Worm (Caenorhabditis elegans) whole organism, L4 larva: ENCODE measurements around the gene cnt-2.
A peak's percentile ranks its signal among the peaks of the same experiment; 100 is the strongest.

Experiments used
- T20F7.1 ChIP-seq: fragments of 200-800 bp; sonication (Bioruptor generic); optimal IDR thresholded peaks from 2 replicates; lab custom pipeline; 2018; ENCODE audit warnings: mild to moderate bottlenecking, missing genetic modification characterization, missing compliant biosample characterization
- T26A8.4 ChIP-seq: fragments of 200-800 bp; sonication (Bioruptor generic); IDR thresholded peaks from 2 replicates; pipeline ENCODE4 v1.3.6; 2022; ENCODE audit warnings: missing genetic modification characterization, missing compliant biosample characterization
- Y48G9A.11 ChIP-seq: fragments of 200-800 bp; sonication (Bioruptor generic); IDR thresholded peaks from 2 replicates; pipeline ENCODE4 v1.3.6; 2022; ENCODE audit warnings: missing genetic modification reagents, missing genetic modification characterization, missing compliant biosample characterization
- ZK337.2 ChIP-seq: fragments of 200-800 bp; sonication (Bioruptor generic); IDR thresholded peaks from 2 replicates; pipeline ENCODE4 v1.3.6; 2022; ENCODE audit warnings: missing genetic modification reagents, missing genetic modification characterization, missing compliant biosample characterization
- ZK546.5 ChIP-seq, 2 experiments: sonication (generic microtip); optimal IDR thresholded peaks; 2 replicates each; lab custom pipeline; 2017; ENCODE audit warnings: missing biosample characterization in 2 of 2, missing genetic modification characterization in 2 of 2
- aha-1 ChIP-seq: fragments of 150-350 bp; peaks from one replicate; lab custom pipeline; 2014; ENCODE audit warnings: missing biosample characterization, missing genetic modification characterization
- ctbp-1 ChIP-seq: fragments of 200-800 bp; sonication (Bioruptor generic); IDR thresholded peaks from 2 replicates; pipeline ENCODE4 v1.3.6; 2022; ENCODE audit warnings: missing genetic modification reagents, missing genetic modification characterization, missing compliant biosample characterization
- daf-12 ChIP-seq: fragments of 150-350 bp; optimal IDR thresholded peaks from 2 replicates; lab custom pipeline; 2014; ENCODE audit warnings: missing biosample characterization, missing genetic modification reagents, missing genetic modification characterization
- daf-16 ChIP-seq, 3 experiments: sonication (generic microtip); optimal IDR thresholded peaks; 2 replicates each; lab custom pipeline; 2016 to 2017; ENCODE audit warnings: missing genetic modification characterization in 3 of 3, missing genetic modification reagents in 3 of 3, mild to moderate bottlenecking in 2 of 3, missing compliant biosample characterization in 2 of 3, missing biosample characterization in 1 of 3, moderate library complexity in 1 of 3
- daf-19 ChIP-seq: fragments of 200-800 bp; sonication (Bioruptor generic); conservative IDR thresholded peaks from 2 replicates; pipeline ENCODE4 v1.3.6; 2022; ENCODE audit warnings: missing genetic modification characterization, missing compliant biosample characterization
- dmd-6 ChIP-seq: fragments of 200-800 bp; sonication (Bioruptor generic); IDR thresholded peaks from 2 replicates; pipeline ENCODE4 v1.3.6; 2022; ENCODE audit warnings: missing genetic modification reagents, missing genetic modification characterization, missing compliant biosample characterization
- dmd-9 ChIP-seq: fragments of 200-800 bp; sonication (Bioruptor generic); IDR thresholded peaks from 2 replicates; pipeline ENCODE4 v1.3.6; 2022; ENCODE audit warnings: missing genetic modification reagents, missing genetic modification characterization, missing compliant biosample characterization
- dpl-1 ChIP-seq: fragments of 150-350 bp; optimal IDR thresholded peaks from 2 replicates; lab custom pipeline; 2014; ENCODE audit warnings: missing biosample characterization, missing genetic modification reagents, missing genetic modification characterization
- egl-43 ChIP-seq: fragments of 200-800 bp; sonication (Bioruptor generic); IDR thresholded peaks from 2 replicates; pipeline ENCODE4 v1.3.6; 2022; ENCODE audit warnings: missing genetic modification reagents, missing genetic modification characterization, missing compliant biosample characterization
- fkh-10 ChIP-seq: fragments of 150-350 bp; optimal IDR thresholded peaks from 2 replicates; lab custom pipeline; 2014; ENCODE audit warnings: missing biosample characterization, missing genetic modification reagents, missing genetic modification characterization
- hlh-11 ChIP-seq: fragments of 200-800 bp; sonication (Bioruptor generic); optimal IDR thresholded peaks from 2 replicates; lab custom pipeline; 2018; ENCODE audit warnings: mild to moderate bottlenecking, missing genetic modification characterization, missing compliant biosample characterization
- hmg-1.1 ChIP-seq: fragments of 200-800 bp; sonication (Bioruptor generic); IDR thresholded peaks from 2 replicates; pipeline ENCODE4 v1.3.6; 2022; ENCODE audit warnings: missing genetic modification reagents, missing genetic modification characterization, missing compliant biosample characterization
- jun-1 ChIP-seq: fragments of 150-350 bp; optimal IDR thresholded peaks from 2 replicates; lab custom pipeline; 2014; ENCODE audit warnings: missing biosample characterization, missing genetic modification reagents, missing genetic modification characterization
- lin-1 ChIP-seq: fragments of 200-800 bp; sonication (Bioruptor generic); IDR thresholded peaks from 2 replicates; pipeline ENCODE4 v1.3.6; 2022; ENCODE audit warnings: missing genetic modification reagents, missing genetic modification characterization, missing compliant biosample characterization
- lin-15B ChIP-seq: fragments of 150-350 bp; sonication (generic microtip); optimal IDR thresholded peaks from 3 replicates; lab custom pipeline; 2014; ENCODE audit warnings: missing biosample characterization, missing genetic modification characterization
- lin-29 ChIP-seq: fragments of 200-800 bp; sonication (Bioruptor generic); IDR thresholded peaks from 2 replicates; pipeline ENCODE4 v1.3.6; 2022; ENCODE audit warnings: missing genetic modification reagents, missing genetic modification characterization, missing compliant biosample characterization
- lin-38 ChIP-seq: fragments of 200-800 bp; sonication (Bioruptor generic); IDR thresholded peaks from 2 replicates; pipeline ENCODE4 v1.3.6; 2022; ENCODE audit warnings: missing genetic modification reagents, missing genetic modification characterization, missing compliant biosample characterization
- lin-39 ChIP-seq: fragments of 150-350 bp; optimal IDR thresholded peaks from 2 replicates; lab custom pipeline; 2014; ENCODE audit warnings: missing biosample characterization, missing genetic modification reagents, missing genetic modification characterization
- lsy-2 ChIP-seq, 2 experiments: fragments of 150-350 bp in 1 of 2; sonication (generic microtip) in 1 of 2; optimal IDR thresholded peaks; 2 replicates each; lab custom pipeline; 2014 to 2017; ENCODE audit warnings: missing biosample characterization in 2 of 2, missing genetic modification characterization in 2 of 2
- mdl-1 ChIP-seq, 2 experiments: fragments of 150-350 bp in 1 of 2; sonication (generic microtip) in 1 of 2; optimal IDR thresholded peaks; 2 replicates each; lab custom pipeline; 2014 to 2017; ENCODE audit warnings: missing biosample characterization in 2 of 2, missing genetic modification characterization in 2 of 2
- mep-1 ChIP-seq: fragments of 150-350 bp; sonication (generic microtip); optimal IDR thresholded peaks from 3 replicates; lab custom pipeline; 2014; ENCODE audit warnings: missing biosample characterization, missing genetic modification characterization
- mxl-2 ChIP-seq: fragments of 200-800 bp; sonication (Bioruptor generic); conservative IDR thresholded peaks from 2 replicates; pipeline ENCODE4 v1.3.6; 2022; ENCODE audit warnings: missing genetic modification reagents, missing genetic modification characterization, missing compliant biosample characterization
- nhr-10 ChIP-seq: fragments of 150-350 bp; optimal IDR thresholded peaks from 2 replicates; lab custom pipeline; 2014; ENCODE audit warnings: missing biosample characterization, missing genetic modification characterization
- nhr-11 ChIP-seq: fragments of 150-350 bp; optimal IDR thresholded peaks from 2 replicates; lab custom pipeline; 2014; ENCODE audit warnings: missing biosample characterization, missing genetic modification characterization
- nhr-237 ChIP-seq: sonication (generic microtip); optimal IDR thresholded peaks from 2 replicates; lab custom pipeline; 2017; ENCODE audit warnings: missing biosample characterization, missing genetic modification characterization
- nhr-41 ChIP-seq: fragments of 200-800 bp; sonication (Bioruptor generic); IDR thresholded peaks from 2 replicates; pipeline ENCODE4 v1.3.6; 2022; ENCODE audit warnings: missing genetic modification reagents, missing genetic modification characterization, missing compliant biosample characterization
- nhr-76 ChIP-seq: fragments of 150-350 bp; optimal IDR thresholded peaks from 2 replicates; lab custom pipeline; 2014; ENCODE audit warnings: missing biosample characterization, missing genetic modification characterization
- php-3 ChIP-seq: fragments of 200-800 bp; sonication (Bioruptor generic); IDR thresholded peaks from 2 replicates; pipeline ENCODE4 v1.3.6; 2022; ENCODE audit warnings: missing genetic modification reagents, missing genetic modification characterization, missing compliant biosample characterization
- sdz-12 ChIP-seq: fragments of 200-800 bp; sonication (Bioruptor generic); optimal IDR thresholded peaks from 2 replicates; lab custom pipeline; 2018; ENCODE audit warnings: mild to moderate bottlenecking, missing genetic modification characterization, missing compliant biosample characterization
- set-16 ChIP-seq: fragments of 200-800 bp; sonication (Bioruptor generic); IDR thresholded peaks from 2 replicates; pipeline ENCODE4 v1.3.6; 2022; ENCODE audit warnings: missing genetic modification reagents, missing genetic modification characterization, missing compliant biosample characterization
- skn-1 ChIP-seq: fragments of 150-350 bp; optimal IDR thresholded peaks from 2 replicates; lab custom pipeline; 2014; ENCODE audit warnings: missing biosample characterization, missing genetic modification characterization
- tra-1 ChIP-seq: fragments of 200-800 bp; sonication (Bioruptor generic); IDR thresholded peaks from 2 replicates; pipeline ENCODE4 v1.3.6; 2022; ENCODE audit warnings: missing genetic modification reagents, missing genetic modification characterization, missing compliant biosample characterization
- unc-39 ChIP-seq: sonication (generic microtip); optimal IDR thresholded peaks from 2 replicates; lab custom pipeline; 2017; ENCODE audit warnings: missing biosample characterization, missing genetic modification characterization
- unc-62 ChIP-seq, 3 experiments: fragments of 150-350 bp in 1 of 3; sonication (generic microtip); optimal IDR thresholded peaks in 2 of 3; peaks in 1 of 3; 1 replicate in 1 of 3; 2 replicates in 2 of 3; lab custom pipeline; 2014 to 2017; ENCODE audit warnings: missing biosample characterization in 3 of 3, missing genetic modification characterization in 3 of 3, missing genetic modification reagents in 3 of 3, missing genotype in 1 of 3
- zip-2 ChIP-seq: fragments of 150-350 bp; optimal IDR thresholded peaks from 2 replicates; lab custom pipeline; 2014; ENCODE audit warnings: missing biosample characterization, missing genetic modification characterization
- ztf-11 ChIP-seq: fragments of 150-350 bp; optimal IDR thresholded peaks from 2 replicates; lab custom pipeline; 2014; ENCODE audit warnings: missing biosample characterization, missing genetic modification characterization

The cnt-2 gene

DNA sequence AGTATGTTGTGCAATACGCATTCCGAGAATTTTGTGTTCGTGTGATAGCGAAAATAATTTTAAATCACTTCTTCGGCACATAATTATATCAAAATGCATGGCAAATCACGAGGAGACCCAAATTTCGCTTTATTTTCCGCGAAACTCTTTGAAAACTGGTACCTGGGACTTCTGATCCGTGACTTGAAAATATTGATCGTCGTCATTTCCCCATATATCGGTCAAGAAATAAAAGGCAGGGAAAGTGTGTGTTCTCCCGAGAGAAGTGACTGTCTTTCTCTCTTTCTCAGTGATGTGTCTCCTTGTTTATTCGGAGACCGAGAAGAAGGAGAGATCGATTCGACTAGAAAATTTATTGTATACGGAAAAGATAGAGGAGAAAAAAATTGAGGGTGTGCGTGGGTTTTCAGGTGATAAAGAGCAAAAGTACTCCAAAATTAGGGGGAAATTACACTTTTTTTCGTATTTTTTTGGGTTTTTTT lies 56.4 kb downstream of the cnt-2 start, which contains the start of gene W09D10.5 (continued):
- TF ChIP-seq nhr-41 (GFP tag; lab: Robert Waterston, UW) (no peak), lin-1 (GFP tag; lab: Robert Waterston, UW) (0 out of 2 replicates have a peak, but pooled peaks have one; percentile 14), jun-1 (tag; lab: Kevin White, UChicago) (no peak)

DNA sequence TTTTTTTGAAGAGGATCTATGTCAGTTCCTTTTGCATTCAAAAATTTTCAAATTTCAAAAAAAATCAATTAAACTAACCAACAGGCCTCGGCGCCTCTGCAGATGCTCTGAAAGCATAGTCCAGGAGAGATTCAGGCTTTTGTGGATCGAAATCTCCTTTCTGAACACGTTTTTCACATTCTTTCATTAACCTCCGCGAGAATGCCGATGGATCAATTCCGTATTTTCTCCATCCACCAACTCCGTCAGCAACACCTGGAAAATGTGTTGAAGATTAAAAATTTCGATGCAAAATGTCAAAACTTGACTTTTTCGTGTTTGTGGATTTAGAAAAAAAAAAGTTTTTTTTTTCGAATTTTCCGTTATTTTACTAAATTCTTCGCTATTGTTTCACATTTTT lies 59.7 kb downstream of the cnt-2 start:
- TF ChIP-seq fkh-10 (GFP tag; lab: Kevin White, UChicago) (no peak), set-16 (GFP tag; lab: Robert Waterston, UW) (no peak), unc-39 (tag; lab: Kevin White, UChicago) (no peak), egl-43 (GFP tag; lab: Robert Waterston, UW) (peak; percentile 44; the same call in 1 of the 2 replicates), Y48G9A.11 (GFP tag; lab: Robert Waterston, UW) (no peak), T26A8.4 (GFP tag; lab: Robert Waterston, UW) (peak; percentile 29; the same call in 1 of the 2 replicates), dmd-6 (GFP tag; lab: Robert Waterston, UW) (0 out of 2 replicates have a peak, but pooled peaks have one; percentile 15), zip-2 (no peak), aha-1 (tag; lab: Kevin White, UChicago) (no peak), dpl-1 (GFP tag; lab: Kevin White, UChicago) (no peak), nhr-76 (tag; lab: Kevin White, UChicago) (no peak), dmd-9 (GFP tag; lab: Robert Waterston, UW) (0 out of 2 replicates have a peak, but pooled peaks have one; percentile 6), mdl-1 (tag; optimal IDR thresholded peaks at IDR 0.05; lab: Kevin White, UChicago) (no peak), php-3 (GFP tag; lab: Robert Waterston, UW) (no peak), lsy-2 (tag; optimal IDR thresholded peaks at IDR 0.05; lab: Kevin White, UChicago) (peak in 1 of 2 experiments; percentile 10), nhr-41 (GFP tag; lab: Robert Waterston, UW) (no peak), sdz-12 (GFP tag; lab: Kevin White, UChicago) (peak; percentile 68), unc-62 (GFP tag; optimal IDR thresholded peaks at IDR 0.05 in 1 of 2; lab: Kevin White, UChicago) (no peak), unc-62 (tag; optimal IDR thresholded peaks at IDR 0.05; lab: Kevin White, UChicago) (no peak), ctbp-1 (GFP tag; lab: Robert Waterston, UW) (0 out of 2 replicates have a peak, but pooled peaks have one; percentile 16), hmg-1.1 (GFP tag; lab: Robert Waterston, UW) (no peak)

DNA sequence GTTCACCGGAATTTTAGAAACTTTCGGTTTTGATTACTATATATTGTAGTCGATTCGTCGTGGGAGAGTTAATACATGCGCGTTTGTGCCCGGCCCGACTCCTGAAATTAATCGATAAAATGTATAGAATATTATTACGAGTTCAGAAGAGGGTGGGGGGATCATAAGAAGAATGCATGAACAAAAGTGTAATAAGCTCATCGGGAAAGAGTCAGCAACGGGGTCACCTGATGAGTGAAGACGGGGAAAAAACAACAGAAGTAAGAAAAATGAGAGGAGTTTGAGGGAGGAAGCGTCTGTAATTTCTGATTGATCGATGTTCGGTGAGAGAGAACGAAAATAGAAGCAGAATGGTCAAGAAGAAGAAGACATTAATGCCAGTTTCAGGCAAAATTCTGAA lies 61.3 kb downstream of the cnt-2 start, which contains the start of gene W09D10.4:
Gene W09D10.4, minus strand, starts transcription at position 101 of the 400 bp plus-strand sequence.
- TF ChIP-seq aha-1 (tag; lab: Kevin White, UChicago) (no peak), daf-16 (GFP tag; optimal IDR thresholded peaks at IDR 0.05; lab: Kevin White, UChicago) (peak in 1 of 2 experiments; percentile 19), daf-16 (tag; optimal IDR thresholded peaks at IDR 0.05; lab: Kevin White, UChicago) (no peak), mxl-2 (GFP tag; lab: Robert Waterston, UW) (no peak), ztf-11 (tag; lab: Kevin White, UChicago) (no peak), nhr-237 (tag; lab: Kevin White, UChicago) (no peak), daf-19 (no peak), T20F7.1 (GFP tag; lab: Kevin White, UChicago) (peak; percentile 5), tra-1 (no peak), lin-38 (GFP tag; lab: Robert Waterston, UW) (no peak), lin-29 (GFP tag; lab: Robert Waterston, UW) (no peak), ZK546.5 (tag; optimal IDR thresholded peaks at IDR 0.05; lab: Kevin White, UChicago) (no peak), hlh-11 (tag; lab: Kevin White, UChicago) (no peak), nhr-10 (tag; lab: Kevin White, UChicago) (no peak), lin-15B (tag; lab: Kevin White, UChicago) (no peak), mep-1 (no peak), nhr-11 (peak; percentile 3), ctbp-1 (GFP tag; lab: Robert Waterston, UW) (no peak), lin-39 (tag; lab: Kevin White, UChicago) (no peak), ZK337.2 (no peak), daf-12 (tag; lab: Kevin White, UChicago) (no peak), nhr-76 (tag; lab: Kevin White, UChicago) (no peak), skn-1 (tag; lab: Kevin White, UChicago) (no peak)
